Fruit fly (Drosophila melanogaster): ENCODE results near the gene CG13055.

- TF ChIP-seq ovo (GFP tag; optimal IDR thresholded peaks at IDR 0.05) (no peak), CG5204 (GFP tag; optimal IDR thresholded peaks at IDR 0.05) (no peak), pad (GFP tag; optimal IDR thresholded peaks at IDR 0.05) (no peak)
Observed at dm6 chr3L:16232924-16233323, 19.2 kb downstream of the CG13055 start, which contains the start of gene Hsc20.
